Fruit fly (Drosophila melanogaster) whole organism, pupa: Measurements from ENCODE around the gene Bub1.

ENCODE experiments used
- CG10348 ChIP-seq: fragments of 200-800 bp; sonication (Bioruptor generic); IDR thresholded peaks from 2 replicates; pipeline ENCODE4 v1.3.6; 2022; ENCODE audit warnings: missing biosample characterization, missing genetic modification characterization
- CG12605 ChIP-seq: fragments of 200-800 bp; sonication (Bioruptor generic); IDR thresholded peaks from 2 replicates; pipeline ENCODE4 v1.3.6; 2022; ENCODE audit warnings: missing biosample characterization, missing genetic modification characterization
- CG13204 ChIP-seq: fragments of 200-800 bp; sonication (Bioruptor generic); optimal IDR thresholded peaks from 2 replicates; lab custom pipeline; 2018; ENCODE audit warnings: missing biosample characterization, mild to moderate bottlenecking, missing genetic modification characterization, moderate library complexity
- CG14655 ChIP-seq: fragments of 200-800 bp; sonication (Bioruptor generic); optimal IDR thresholded peaks from 3 replicates; lab custom pipeline; 2017; ENCODE audit warnings: mild to moderate bottlenecking, missing biosample characterization, missing genetic modification reagents, missing genetic modification characterization
- CG15710 ChIP-seq: fragments of 200-800 bp; sonication (Bioruptor generic); optimal IDR thresholded peaks from 2 replicates; lab custom pipeline; 2018; ENCODE audit warnings: missing biosample characterization, mild to moderate bottlenecking, missing genetic modification characterization, moderate library complexity
- CG17806 ChIP-seq: fragments of 200-800 bp; sonication (Bioruptor generic); optimal IDR thresholded peaks from 2 replicates; lab custom pipeline; 2018; ENCODE audit warnings: missing biosample characterization, mild to moderate bottlenecking, missing genetic modification characterization, moderate library complexity
- CG32121 ChIP-seq: fragments of 200-800 bp; sonication (Bioruptor generic); IDR thresholded peaks from 2 replicates; pipeline ENCODE4 v1.3.6; 2022; ENCODE audit warnings: missing biosample characterization, missing genetic modification characterization
- CG34367 ChIP-seq: fragments of 200-800 bp; sonication (Bioruptor generic); optimal IDR thresholded peaks from 2 replicates; lab custom pipeline; 2018; ENCODE audit warnings: missing biosample characterization, mild to moderate bottlenecking, missing genetic modification characterization
- CG4496 ChIP-seq: fragments of 200-800 bp; sonication (Bioruptor generic); IDR thresholded peaks from 3 replicates; pipeline ENCODE4 v1.3.6; 2022; ENCODE audit warnings: missing biosample characterization, missing genetic modification characterization
- CG8159 ChIP-seq: fragments of 200-800 bp; sonication (Bioruptor generic); optimal IDR thresholded peaks from 3 replicates; lab custom pipeline; 2018; ENCODE audit warnings: missing biosample characterization, mild to moderate bottlenecking, missing genetic modification characterization, moderate library complexity
- CG8301 ChIP-seq: fragments of 200-800 bp; sonication (Bioruptor generic); optimal IDR thresholded peaks from 2 replicates; lab custom pipeline; 2018; ENCODE audit warnings: missing biosample characterization, mild to moderate bottlenecking, missing genetic modification characterization
- CG9948 ChIP-seq: fragments of 200-800 bp; sonication (Bioruptor generic); optimal IDR thresholded peaks from 2 replicates; lab custom pipeline; 2018; ENCODE audit warnings: missing biosample characterization, mild to moderate bottlenecking, missing genetic modification characterization, moderate library complexity
- D1 ChIP-seq: fragments of 200-800 bp; sonication (Bioruptor generic); optimal IDR thresholded peaks from 2 replicates; lab custom pipeline; 2018; ENCODE audit warnings: missing biosample characterization, mild to moderate bottlenecking, missing genetic modification characterization, moderate library complexity
- EcR ChIP-seq: fragments of 200-800 bp; sonication (Bioruptor generic); optimal IDR thresholded peaks from 3 replicates; lab custom pipeline; 2019; ENCODE audit warnings: missing biosample characterization, missing genetic modification characterization, mild to moderate bottlenecking, moderate library complexity, missing genetic modification reagents
- Ets98B ChIP-seq: fragments of 200-800 bp; sonication (Bioruptor generic); IDR thresholded peaks from 2 replicates; pipeline ENCODE4 v1.3.6; 2022; ENCODE audit warnings: missing biosample characterization, missing genetic modification characterization
- Pif1A ChIP-seq: fragments of 200-800 bp; sonication (Bioruptor generic); optimal IDR thresholded peaks from 3 replicates; lab custom pipeline; 2016; ENCODE audit warnings: missing biosample characterization, missing genetic modification characterization
- Pif1B ChIP-seq: fragments of 200-800 bp; sonication (Bioruptor generic); optimal IDR thresholded peaks from 3 replicates; lab custom pipeline; 2016; ENCODE audit warnings: missing biosample characterization, missing genetic modification characterization
- Snoo ChIP-seq: fragments of 200-800 bp; sonication (Bioruptor generic); optimal IDR thresholded peaks from 3 replicates; lab custom pipeline; 2017; ENCODE audit warnings: missing biosample characterization, mild to moderate bottlenecking, missing genetic modification characterization, inconsistent platforms
- fd96Ca ChIP-seq: fragments of 200-800 bp; sonication (Bioruptor generic); IDR thresholded peaks from 3 replicates; pipeline ENCODE4 v1.3.6; 2022; ENCODE audit warnings: missing biosample characterization, missing genetic modification characterization
- gl ChIP-seq: fragments of 200-800 bp; sonication (Bioruptor generic); optimal IDR thresholded peaks from 2 replicates; lab custom pipeline; 2018; ENCODE audit warnings: missing biosample characterization, mild to moderate bottlenecking, missing genetic modification characterization
- rn ChIP-seq: fragments of 200-800 bp; sonication (Bioruptor generic); IDR thresholded peaks from 2 replicates; pipeline ENCODE4 v1.3.6; 2022; ENCODE audit warnings: missing biosample characterization, missing genetic modification characterization

Gene Bub1

dm6 chr2L:5232967-5233909, 45.4 kb upstream of the Bub1 start:
- TF ChIP-seq CG4496 (no peak), D1 (tag; lab: Kevin White, UChicago) (no peak), gl (tag; lab: Kevin White, UChicago) (no peak), CG17806 (tag; lab: Kevin White, UChicago) (no peak), CG14655 (GFP tag; lab: Kevin White, UChicago) (no peak), CG12605 (GFP tag; lab: Robert Waterston, UW) (no peak), Pif1A (no peak), CG8159 (no peak), Snoo (no peak), fd96Ca (GFP tag; lab: Robert Waterston, UW) (no peak)

DNA sequence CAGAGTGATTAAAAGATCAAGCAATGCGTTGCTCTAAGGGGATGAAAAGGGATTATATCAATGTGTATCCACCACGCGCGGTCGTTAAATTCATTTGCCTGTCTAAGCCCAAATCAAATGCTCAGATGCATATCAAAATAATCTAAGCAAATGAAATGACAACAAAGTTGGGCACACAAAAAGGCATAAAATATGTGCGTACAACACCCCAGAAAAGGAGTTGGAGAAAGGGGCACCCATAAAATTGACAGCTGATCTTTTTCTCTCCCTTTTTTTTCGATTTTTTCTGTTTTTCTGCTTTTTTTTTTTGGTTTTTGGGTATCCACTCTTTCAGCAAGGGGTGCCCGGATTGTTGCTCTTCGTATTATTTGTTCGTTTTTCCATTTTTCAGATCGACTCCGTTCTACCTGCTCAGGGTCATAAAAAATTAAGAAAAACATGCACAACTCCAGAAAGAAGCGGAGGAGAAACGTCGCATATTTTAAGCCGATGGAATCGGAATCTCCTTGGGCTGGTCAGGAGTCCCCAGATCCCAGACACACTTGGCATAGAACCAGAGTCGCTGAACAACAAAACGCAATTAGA, 43.9 kb upstream of the Bub1 start:
- TF ChIP-seq CG9948 (tag; lab: Kevin White, UChicago): no peak
- TF ChIP-seq CG13204 (GFP tag; lab: Kevin White, UChicago): peak; percentile 1

- TF ChIP-seq CG17806 (tag; lab: Kevin White, UChicago) (no peak), Ets98B (GFP tag; lab: Robert Waterston, UW) (no peak), gl (tag; lab: Kevin White, UChicago) (peak; percentile 42), CG34367 (tag; lab: Kevin White, UChicago) (no peak), rn (GFP tag; lab: Robert Waterston, UW) (no peak), CG8301 (tag; lab: Kevin White, UChicago) (no peak), Pif1A (no peak), D1 (tag; lab: Kevin White, UChicago) (no peak), CG4496 (0 out of 3 replicates have a peak, but pooled peaks have one; percentile 51), Pif1B (GFP tag; lab: Kevin White, UChicago) (peak; percentile 3), CG10348 (GFP tag; lab: Robert Waterston, UW) (no peak), CG15710 (peak; percentile 17), CG14655 (GFP tag; lab: Kevin White, UChicago) (peak; percentile 38), CG8159 (no peak), Snoo (no peak), CG12605 (GFP tag; lab: Robert Waterston, UW) (no peak), CG32121 (GFP tag; lab: Robert Waterston, UW) (no peak), CG9948 (tag; lab: Kevin White, UChicago) (no peak), fd96Ca (GFP tag; lab: Robert Waterston, UW) (no peak), EcR (GFP tag; lab: Kevin White, UChicago) (peak; percentile 47), CG13204 (GFP tag; lab: Kevin White, UChicago) (peak; percentile 89)
- TF ChIP-seq, all 21 proteins: peak for 7
Measured at dm6 chr2L:5236346-5236809, 42.3 kb upstream of the Bub1 start.

DNA sequence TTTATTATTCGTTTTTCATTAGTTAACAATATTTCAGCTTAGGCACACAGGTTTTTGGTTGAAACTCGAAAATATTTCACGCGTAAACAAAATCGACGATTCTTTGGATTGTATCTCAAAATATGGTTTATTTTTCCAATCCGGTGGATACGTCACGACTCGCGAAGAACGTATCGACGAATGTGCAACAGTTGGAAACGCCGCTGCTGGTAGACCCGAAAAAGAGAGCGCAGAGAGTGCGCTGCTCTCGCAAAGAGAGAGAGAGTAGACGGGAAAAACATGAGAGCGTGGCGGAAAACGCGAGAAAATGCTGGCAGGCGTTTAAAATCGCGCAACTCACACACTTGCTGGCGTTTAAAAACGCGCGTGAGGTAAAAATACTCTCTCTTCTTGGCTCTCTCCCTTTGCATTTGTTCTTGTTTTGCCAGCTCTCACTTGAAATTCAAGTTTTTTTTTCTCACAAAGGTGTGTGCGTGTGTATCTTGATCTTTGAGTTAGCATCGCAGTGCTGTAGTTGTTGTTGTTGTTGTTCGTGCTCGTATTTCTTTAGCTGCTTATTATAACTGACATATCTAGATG, 41.4 kb upstream of the Bub1 start:
- no peak for TF ChIP-seq rn (GFP tag; lab: Robert Waterston, UW)
- TF ChIP-seq gl (tag; lab: Kevin White, UChicago): peak; percentile 38
- peak; percentile 34 for TF ChIP-seq Snoo
- peak; percentile 86 for TF ChIP-seq CG12605 (GFP tag; lab: Robert Waterston, UW)
- TF ChIP-seq Pif1B (GFP tag; lab: Kevin White, UChicago): peak; percentile 50
- TF ChIP-seq CG14655 (GFP tag; lab: Kevin White, UChicago): peak; percentile 25
- no peak for TF ChIP-seq CG34367 (tag; lab: Kevin White, UChicago)
- peak; percentile 62 for TF ChIP-seq Pif1A
- peak; percentile 61 for TF ChIP-seq EcR (GFP tag; lab: Kevin White, UChicago)
- TF ChIP-seq CG8159: peak; percentile 39
- peak; percentile 9 for TF ChIP-seq CG13204 (GFP tag; lab: Kevin White, UChicago)
- TF ChIP-seq Ets98B (GFP tag; lab: Robert Waterston, UW): peak; percentile 66
- peak; percentile 55 for TF ChIP-seq fd96Ca (GFP tag; lab: Robert Waterston, UW)
- no peak for TF ChIP-seq CG17806 (tag; lab: Kevin White, UChicago)
- TF ChIP-seq CG32121 (GFP tag; lab: Robert Waterston, UW): peak; percentile 51; the same call in 1 of the 2 replicates
- peak; percentile 21 for TF ChIP-seq CG15710

DNA sequence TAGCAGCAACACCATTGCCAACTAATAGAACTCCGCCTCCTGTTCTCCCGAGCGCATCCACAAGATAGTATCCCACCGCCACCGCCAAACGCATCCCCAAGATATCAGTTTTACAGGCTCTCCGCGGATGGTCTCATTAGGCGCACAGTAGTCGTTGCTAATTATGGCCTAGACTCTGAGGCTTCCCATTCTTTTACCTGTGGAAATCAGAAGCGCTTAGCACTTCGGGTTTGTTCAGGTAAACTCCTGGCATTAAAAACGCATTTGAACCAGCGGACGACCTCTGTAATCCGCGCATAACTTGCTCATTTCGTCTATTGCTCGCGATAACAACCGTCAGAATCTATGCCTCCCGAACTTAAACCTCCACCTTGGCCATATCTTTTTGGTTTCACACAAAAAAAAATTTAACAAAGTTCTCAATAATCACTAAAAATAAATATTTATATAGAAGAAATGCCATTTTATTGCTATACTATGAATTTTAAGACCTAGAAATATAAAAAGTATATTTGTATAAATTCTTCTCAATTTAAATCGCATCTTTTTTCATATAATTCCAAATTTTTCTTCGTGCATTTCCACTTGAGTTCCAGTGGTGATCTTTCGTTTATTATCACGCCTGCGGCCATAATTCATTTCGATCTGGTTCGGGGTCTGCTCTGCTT, 40.6 kb upstream of the Bub1 start:
- TF ChIP-seq CG9948 (tag; lab: Kevin White, UChicago) (peak; percentile 57), Ets98B (GFP tag; lab: Robert Waterston, UW) (no peak), CG15710 (peak; percentile 61), CG10348 (GFP tag; lab: Robert Waterston, UW) (no peak), CG8159 (peak; percentile 71), gl (tag; lab: Kevin White, UChicago) (no peak), fd96Ca (GFP tag; lab: Robert Waterston, UW) (no peak), CG34367 (tag; lab: Kevin White, UChicago) (peak; percentile 1), CG17806 (tag; lab: Kevin White, UChicago) (peak; percentile 56), D1 (tag; lab: Kevin White, UChicago) (no peak), rn (GFP tag; lab: Robert Waterston, UW) (no peak), Snoo (no peak), CG8301 (tag; lab: Kevin White, UChicago) (peak; percentile 6), Pif1A (peak; percentile 12)
